Fruit fly (Drosophila melanogaster) whole organism, embryonic: ENCODE results near the gene Gprk2.

Source experiments
- ATbp ChIP-seq: fragments of 200-800 bp; sonication (Bioruptor generic); optimal IDR thresholded peaks from 2 replicates; lab custom pipeline; 2017; ENCODE audit warnings: missing biosample characterization, mild to moderate bottlenecking, missing genetic modification characterization, missing genetic modification reagents
- Asciz ChIP-seq: fragments of 200-800 bp; sonication (Bioruptor generic); optimal IDR thresholded peaks from 2 replicates; lab custom pipeline; 2017; ENCODE audit warnings: missing biosample characterization, mild to moderate bottlenecking, missing genetic modification characterization, missing genetic modification reagents
- CG10147 ChIP-seq: fragments of 200-800 bp; sonication (Bioruptor generic); optimal IDR thresholded peaks from 2 replicates; lab custom pipeline; 2019; ENCODE audit warnings: missing biosample characterization, mild to moderate bottlenecking, missing genetic modification characterization, moderate library complexity
- CG10366 ChIP-seq: fragments of 200-800 bp; sonication (Bioruptor generic); IDR thresholded peaks from 2 replicates; pipeline ENCODE4 v1.3.6; 2022; ENCODE audit warnings: missing biosample characterization, missing genetic modification characterization
- CG11085 ChIP-seq: fragments of 200-800 bp; sonication (Bioruptor generic); IDR thresholded peaks from 2 replicates; pipeline ENCODE4 v1.3.6; 2022; ENCODE audit warnings: missing biosample characterization, missing genetic modification characterization
- CG11504 ChIP-seq: fragments of 200-800 bp; sonication (Bioruptor generic); optimal IDR thresholded peaks from 3 replicates; lab custom pipeline; 2019; ENCODE audit warnings: missing biosample characterization, mild to moderate bottlenecking, missing genetic modification characterization, moderate library complexity
- CG12104 ChIP-seq: fragments of 200-800 bp; sonication (Bioruptor generic); optimal IDR thresholded peaks from 3 replicates; lab custom pipeline; 2016; ENCODE audit warnings: missing biosample characterization, missing genetic modification characterization
- CG12391 ChIP-seq: fragments of 200-800 bp; sonication (Bioruptor generic); optimal IDR thresholded peaks from 3 replicates; lab custom pipeline; 2018; ENCODE audit warnings: missing biosample characterization, mild to moderate bottlenecking, missing genetic modification characterization, moderate library complexity
- CG14667 ChIP-seq: fragments of 200-800 bp; sonication (Bioruptor generic); IDR thresholded peaks from 2 replicates; pipeline ENCODE4 v1.3.6; 2022; ENCODE audit warnings: missing biosample characterization, missing genetic modification characterization
- CG17385 ChIP-seq: fragments of 200-800 bp; sonication (Bioruptor generic); optimal IDR thresholded peaks from 3 replicates; lab custom pipeline; 2018; ENCODE audit warnings: missing biosample characterization, mild to moderate bottlenecking, missing genetic modification characterization
- CG17568 ChIP-seq: fragments of 200-800 bp; sonication (Bioruptor generic); optimal IDR thresholded peaks from 2 replicates; lab custom pipeline; 2018; ENCODE audit warnings: missing biosample characterization, mild to moderate bottlenecking, missing genetic modification characterization, moderate library complexity
- CG2120 ChIP-seq: fragments of 200-800 bp; sonication (Bioruptor generic); optimal IDR thresholded peaks from 3 replicates; lab custom pipeline; 2016; ENCODE audit warnings: missing biosample characterization, missing genetic modification characterization
- CG2678 ChIP-seq: fragments of 200-800 bp; sonication (Bioruptor generic); optimal IDR thresholded peaks from 3 replicates; lab custom pipeline; 2019; ENCODE audit warnings: missing biosample characterization, mild to moderate bottlenecking, missing genetic modification characterization, moderate library complexity
- CG30403 ChIP-seq: fragments of 200-800 bp; sonication (Bioruptor generic); optimal IDR thresholded peaks from 3 replicates; lab custom pipeline; 2016; ENCODE audit warnings: missing biosample characterization, missing genetic modification characterization
- CG31441 ChIP-seq: fragments of 200-800 bp; sonication (Bioruptor generic); IDR thresholded peaks from 2 replicates; pipeline ENCODE4 v1.3.6; 2022; ENCODE audit warnings: missing biosample characterization, missing genetic modification characterization
- CG4282 ChIP-seq: fragments of 200-800 bp; sonication (Bioruptor generic); optimal IDR thresholded peaks from 2 replicates; lab custom pipeline; 2016; ENCODE audit warnings: missing biosample characterization, missing genetic modification characterization
- CG4854 ChIP-seq: fragments of 200-800 bp; sonication (Bioruptor generic); optimal IDR thresholded peaks from 2 replicates; lab custom pipeline; 2016; ENCODE audit warnings: missing biosample characterization, missing genetic modification characterization, inconsistent platforms
- CG5245 ChIP-seq: fragments of 200-800 bp; sonication (Bioruptor generic); optimal IDR thresholded peaks from 3 replicates; lab custom pipeline; 2016; ENCODE audit warnings: missing biosample characterization, missing genetic modification characterization
- CG7556 ChIP-seq: fragments of 200-800 bp; sonication (Bioruptor generic); optimal IDR thresholded peaks from 2 replicates; lab custom pipeline; 2017; ENCODE audit warnings: missing biosample characterization, mild to moderate bottlenecking, missing genetic modification characterization
- CG7839 ChIP-seq: fragments of 200-800 bp; sonication (Bioruptor generic); optimal IDR thresholded peaks from 3 replicates; lab custom pipeline; 2018; ENCODE audit warnings: missing biosample characterization, mild to moderate bottlenecking, missing genetic modification characterization, moderate library complexity
- CG8290 ChIP-seq, 3 experiments: fragments of 200-800 bp; sonication (Bioruptor generic); optimal IDR thresholded peaks; 2 replicates each; lab custom pipeline; 2016 to 2019; ENCODE audit warnings: missing biosample characterization in 3 of 3, missing genetic modification characterization in 3 of 3, mild to moderate bottlenecking in 2 of 3, moderate library complexity in 1 of 3
- CG9817 ChIP-seq: fragments of 200-800 bp; sonication (Bioruptor generic); optimal IDR thresholded peaks from 2 replicates; lab custom pipeline; 2018; ENCODE audit warnings: missing biosample characterization, mild to moderate bottlenecking, missing genetic modification characterization, moderate library complexity
- D19A ChIP-seq: fragments of 200-800 bp; optimal IDR thresholded peaks from 3 replicates; lab custom pipeline; 2019; ENCODE audit warnings: missing biosample characterization, mild to moderate bottlenecking, missing genetic modification characterization, moderate library complexity
- Dek ChIP-seq: fragments of 200-800 bp; sonication (Bioruptor generic); optimal IDR thresholded peaks from 3 replicates; lab custom pipeline; 2019; ENCODE audit warnings: missing biosample characterization, mild to moderate bottlenecking, missing genetic modification characterization, moderate library complexity
- Ets65A ChIP-seq: fragments of 200-800 bp; sonication (Bioruptor generic); peaks from one replicate; lab custom pipeline; 2016; ENCODE audit warnings: missing biosample characterization, missing genetic modification characterization
- Hand ChIP-seq: fragments of 200-800 bp; sonication (Bioruptor generic); optimal IDR thresholded peaks from 2 replicates; lab custom pipeline; 2017; ENCODE audit warnings: mild to moderate bottlenecking, missing biosample characterization, missing genetic modification reagents, missing genetic modification characterization
- Hr51 ChIP-seq, 2 experiments: fragments of 200-800 bp; sonication (Bioruptor generic); optimal IDR thresholded peaks; 2 replicates in 1 of 2; 3 replicates in 1 of 2; lab custom pipeline; 2016 to 2018; ENCODE audit warnings: missing biosample characterization in 2 of 2, missing genetic modification characterization in 2 of 2, mild to moderate bottlenecking in 1 of 2, moderate library complexity in 1 of 2
- Med ChIP-seq: fragments of 200-800 bp; sonication (Bioruptor generic); peaks from one replicate; lab custom pipeline; 2016; ENCODE audit warnings: missing biosample characterization, missing genetic modification characterization, mild to moderate bottlenecking, inconsistent platforms, moderate library complexity
- Meics ChIP-seq: fragments of 200-800 bp; sonication (Bioruptor generic); optimal IDR thresholded peaks from 2 replicates; lab custom pipeline; 2017; ENCODE audit warnings: missing biosample characterization, mild to moderate bottlenecking, missing genetic modification characterization
- Nf-YB ChIP-seq: fragments of 200-800 bp; sonication (Bioruptor generic); optimal IDR thresholded peaks from 3 replicates; lab custom pipeline; 2019; ENCODE audit warnings: missing biosample characterization, mild to moderate bottlenecking, missing genetic modification characterization, moderate library complexity
- Optix ChIP-seq: fragments of 200-800 bp; sonication (Bioruptor generic); IDR thresholded peaks from 3 replicates; pipeline ENCODE4 v1.3.6; 2022; ENCODE audit warnings: missing biosample characterization, missing genetic modification characterization
- Xbp1 ChIP-seq: fragments of 200-800 bp; sonication (Bioruptor generic); optimal IDR thresholded peaks from 3 replicates; lab custom pipeline; 2016; ENCODE audit warnings: missing biosample characterization, mild to moderate bottlenecking, missing genetic modification characterization
- ac ChIP-seq: fragments of 200-800 bp; sonication (Bioruptor generic); optimal IDR thresholded peaks from 3 replicates; lab custom pipeline; 2017; ENCODE audit warnings: missing biosample characterization, mild to moderate bottlenecking, missing genetic modification characterization
- bowl ChIP-seq: fragments of 200-800 bp; sonication (Bioruptor generic); IDR thresholded peaks from 2 replicates; pipeline ENCODE4 v1.3.6; 2022; ENCODE audit warnings: missing biosample characterization, missing genetic modification characterization
- bsh ChIP-seq, 2 experiments: fragments of 200-800 bp; sonication (Bioruptor generic); optimal IDR thresholded peaks; 2 replicates each; lab custom pipeline; 2017 to 2018; ENCODE audit warnings: mild to moderate bottlenecking in 2 of 2, missing biosample characterization in 2 of 2, missing genetic modification characterization in 2 of 2, moderate library complexity in 1 of 2
- cwo ChIP-seq: fragments of 200-800 bp; sonication (Bioruptor generic); optimal IDR thresholded peaks from 3 replicates; lab custom pipeline; 2017; ENCODE audit warnings: missing biosample characterization, missing genetic modification characterization, mild to moderate bottlenecking, moderate library complexity, missing genetic modification reagents
- dysf ChIP-seq: fragments of 200-800 bp; sonication (Bioruptor generic); IDR thresholded peaks from 3 replicates; pipeline ENCODE4 v1.3.6; 2022; ENCODE audit warnings: missing biosample characterization, missing genetic modification characterization
- hkb ChIP-seq, 2 experiments: fragments of 200-800 bp in 1 of 2; fragments of >200 bp in 1 of 2; sonication (Bioruptor generic) in 1 of 2; IDR thresholded peaks in 1 of 2; optimal IDR thresholded peaks in 1 of 2; 2 replicates each; pipeline versions ENCODE4 v1.3.6 to Lab custom; 2017 to 2022; ENCODE audit warnings: missing biosample characterization in 1 of 2, missing genetic modification characterization in 1 of 2
- lab ChIP-seq: fragments of 200-800 bp; sonication (Bioruptor generic); optimal IDR thresholded peaks from 3 replicates; lab custom pipeline; 2017; ENCODE audit warnings: missing biosample characterization, missing genetic modification characterization, mild to moderate bottlenecking, moderate library complexity, missing genetic modification reagents
- nau ChIP-seq: fragments of 200-800 bp; sonication (Bioruptor generic); optimal IDR thresholded peaks from 3 replicates; lab custom pipeline; 2017; ENCODE audit warnings: missing biosample characterization, mild to moderate bottlenecking, missing genetic modification characterization, missing genetic modification reagents
- org-1 ChIP-seq: fragments of 200-800 bp; sonication (Bioruptor generic); optimal IDR thresholded peaks from 2 replicates; lab custom pipeline; 2017; ENCODE audit warnings: missing biosample characterization, missing genetic modification characterization
- ro ChIP-seq: fragments of 200-800 bp; sonication (Bioruptor generic); IDR thresholded peaks from 2 replicates; pipeline ENCODE4 v1.3.6; 2022; ENCODE audit warnings: missing biosample characterization, missing genetic modification characterization
- scrt ChIP-seq: fragments of 200-800 bp; sonication (Bioruptor generic); optimal IDR thresholded peaks from 2 replicates; lab custom pipeline; 2018; ENCODE audit warnings: missing biosample characterization, mild to moderate bottlenecking, missing genetic modification characterization, moderate library complexity
- sens ChIP-seq: fragments of 200-800 bp; sonication (Bioruptor generic); peaks from one replicate; lab custom pipeline; 2016; ENCODE audit warnings: missing biosample characterization, missing genetic modification characterization
- so ChIP-seq: fragments of 200-800 bp; sonication (Bioruptor generic); IDR thresholded peaks from 3 replicates; pipeline ENCODE4 v1.3.6; 2022; ENCODE audit warnings: missing biosample characterization, missing genetic modification characterization
- sob ChIP-seq: fragments of 200-800 bp; sonication (Bioruptor generic); IDR thresholded peaks from 2 replicates; pipeline ENCODE4 v1.3.6; 2022; ENCODE audit warnings: missing biosample characterization, missing genetic modification characterization
- ttk ChIP-seq: fragments of 200-800 bp; sonication (Bioruptor generic); IDR thresholded peaks from 2 replicates; pipeline ENCODE4 v2.1.2; 2022; ENCODE audit warnings: missing biosample characterization, missing genetic modification characterization
- wdn ChIP-seq: fragments of 200-800 bp; sonication (Bioruptor generic); IDR thresholded peaks from 2 replicates; pipeline ENCODE4 v1.3.6; 2022; ENCODE audit warnings: missing biosample characterization, missing genetic modification characterization

Gprk2 gene

DNA sequence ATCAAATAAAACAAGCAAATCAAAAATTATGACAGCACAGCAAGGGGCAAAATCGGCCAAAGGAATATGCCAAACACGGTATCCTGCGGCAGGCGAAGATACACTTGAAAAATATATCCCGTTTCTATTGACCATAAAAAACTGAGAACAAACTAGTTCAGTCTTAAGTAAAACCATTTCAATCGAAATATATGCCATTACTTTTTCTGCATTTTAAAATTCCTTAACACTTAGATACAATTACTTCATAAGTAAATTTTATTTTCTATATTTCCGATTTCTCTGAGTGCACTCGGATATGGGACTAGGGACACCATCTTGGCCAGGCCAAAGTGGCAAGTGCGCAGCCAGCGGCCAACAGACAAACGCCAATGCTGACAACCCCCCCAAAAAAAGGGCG is 41.4 kb upstream of the Gprk2 start:
- TF ChIP-seq CG31441 (GFP tag; lab: Robert Waterston, UW) (0 out of 2 replicates have a peak, but pooled peaks have one; percentile 8), CG7839 (tag; lab: Kevin White, UChicago) (peak; percentile 26), org-1 (GFP tag; lab: Kevin White, UChicago) (peak; percentile 20), Hand (peak; percentile 50), CG17568 (GFP tag; lab: Kevin White, UChicago) (no peak), CG2678 (peak; percentile 51), ttk (no peak), CG7556 (GFP tag; lab: Kevin White, UChicago) (peak; percentile 49), CG12391 (tag; lab: Kevin White, UChicago) (peak; percentile 15), Xbp1 (peak; percentile 22), Asciz (no peak), lab (GFP tag; lab: Kevin White, UChicago) (peak; percentile 12), CG30403 (GFP tag; lab: Kevin White, UChicago) (peak; percentile 24), bowl (GFP tag; lab: Robert Waterston, UW) (no peak), CG12104 (GFP tag; lab: Kevin White, UChicago) (no peak), CG11085 (GFP tag; lab: Robert Waterston, UW) (0 out of 2 replicates have a peak, but pooled peaks have one; percentile 13), CG4854 (GFP tag; lab: Kevin White, UChicago) (no peak), Med (peak; percentile 16), Hr51 (GFP tag; optimal IDR thresholded peaks at IDR 0.05; lab: Kevin White, UChicago) (peak in 1 of 2 experiments; percentile 61), so (GFP tag; lab: Robert Waterston, UW) (0 out of 3 replicates have a peak, but pooled peaks have one; percentile 37), Optix (0 out of 3 replicates have a peak, but pooled peaks have one; percentile 21), bsh (GFP tag; optimal IDR thresholded peaks at IDR 0.05; lab: Kevin White, UChicago) (no peak), wdn (no peak), Ets65A (GFP tag; lab: Kevin White, UChicago) (peak; percentile 19), CG4282 (GFP tag; lab: Kevin White, UChicago) (no peak), sens (GFP tag; lab: Kevin White, UChicago) (peak; percentile 59), CG14667 (GFP tag; lab: Robert Waterston, UW) (0 out of 2 replicates have a peak, but pooled peaks have one; percentile 22), CG17385 (peak; percentile 18), dysf (GFP tag; lab: Robert Waterston, UW) (peak; percentile 41; the same call in 1 of the 3 replicates), Nf-YB (GFP tag; lab: Kevin White, UChicago) (no peak), ac (GFP tag; lab: Kevin White, UChicago) (no peak), hkb (optimal IDR thresholded peaks at IDR 0.05; lab: Kevin White, UChicago) (no peak), hkb (GFP tag; IDR thresholded peaks at IDR 0.05; lab: Robert Waterston, UW) (0 out of 2 replicates have a peak, but pooled peaks have one; percentile 34), CG9817 (tag; lab: Kevin White, UChicago) (peak; percentile 23), cwo (peak; percentile 47), ro (no peak), nau (GFP tag; lab: Kevin White, UChicago) (no peak), ATbp (GFP tag; lab: Kevin White, UChicago) (peak; percentile 1), Meics (GFP tag; lab: Kevin White, UChicago) (peak; percentile 9), CG10366 (GFP tag; lab: Robert Waterston, UW) (peak; percentile 38; the same call in 1 of the 2 replicates), CG5245 (GFP tag; lab: Kevin White, UChicago) (no peak), CG11504 (peak; percentile 38), CG10147 (GFP tag; lab: Kevin White, UChicago) (no peak), CG8290 (GFP tag; optimal IDR thresholded peaks at IDR 0.05; lab: Kevin White, UChicago) (no peak), CG8290 (tag; optimal IDR thresholded peaks at IDR 0.05; lab: Kevin White, UChicago) (peak in 1 of 2 experiments; percentile 9), CG2120 (GFP tag; lab: Kevin White, UChicago) (peak; percentile 59), scrt (GFP tag; lab: Kevin White, UChicago) (peak; percentile 6), Dek (tag; lab: Kevin White, UChicago) (peak; percentile 15), sob (GFP tag; lab: Robert Waterston, UW) (0 out of 2 replicates have a peak, but pooled peaks have one; percentile 25), D19A (tag; lab: Kevin White, UChicago) (no peak)
